Fruit fly (Drosophila melanogaster) whole organism, embryonic: Measurements from ENCODE around the gene CG18265.
A peak's percentile ranks its signal among the peaks of the same experiment; 100 is the strongest.

Experiments used
- Antp ChIP-seq: fragments of 200-800 bp; sonication (Bioruptor generic); optimal IDR thresholded peaks from 3 replicates; lab custom pipeline; 2016; ENCODE audit warnings: missing biosample characterization, missing genetic modification characterization
- CG10147 ChIP-seq: fragments of 200-800 bp; sonication (Bioruptor generic); optimal IDR thresholded peaks from 2 replicates; lab custom pipeline; 2019; ENCODE audit warnings: missing biosample characterization, mild to moderate bottlenecking, missing genetic modification characterization, moderate library complexity
- CG10321 ChIP-seq: fragments of 200-800 bp; sonication (Bioruptor generic); IDR thresholded peaks from 2 replicates; pipeline ENCODE4 v1.3.6; 2022; ENCODE audit warnings: missing biosample characterization, missing genetic modification characterization
- CG11085 ChIP-seq: fragments of 200-800 bp; sonication (Bioruptor generic); IDR thresholded peaks from 2 replicates; pipeline ENCODE4 v1.3.6; 2022; ENCODE audit warnings: missing biosample characterization, missing genetic modification characterization
- CG11456 ChIP-seq: fragments of 200-800 bp; sonication (Bioruptor generic); IDR thresholded peaks from 3 replicates; pipeline ENCODE4 v1.3.6; 2022; ENCODE audit warnings: missing biosample characterization, missing genetic modification characterization
- CG12236 ChIP-seq: fragments of 200-800 bp; sonication (Bioruptor generic); optimal IDR thresholded peaks from 2 replicates; lab custom pipeline; 2016; ENCODE audit warnings: missing biosample characterization, missing genetic modification characterization
- CG12299 ChIP-seq: fragments of 200-800 bp; sonication (Bioruptor generic); optimal IDR thresholded peaks from 2 replicates; lab custom pipeline; 2018; ENCODE audit warnings: missing biosample characterization, mild to moderate bottlenecking, missing genetic modification characterization
- CG1529 ChIP-seq: fragments of 200-800 bp; sonication (Bioruptor generic); optimal IDR thresholded peaks from 3 replicates; lab custom pipeline; 2018; ENCODE audit warnings: missing biosample characterization, missing genetic modification characterization
- CG1602 ChIP-seq: fragments of 200-800 bp; sonication (Bioruptor generic); optimal IDR thresholded peaks from 3 replicates; lab custom pipeline; 2016; ENCODE audit warnings: missing biosample characterization, missing genetic modification characterization
- CG1647 ChIP-seq: fragments of 200-800 bp; sonication (Bioruptor generic); optimal IDR thresholded peaks from 3 replicates; lab custom pipeline; 2016; ENCODE audit warnings: missing biosample characterization, missing genetic modification characterization
- CG17385 ChIP-seq: fragments of 200-800 bp; sonication (Bioruptor generic); optimal IDR thresholded peaks from 3 replicates; lab custom pipeline; 2018; ENCODE audit warnings: missing biosample characterization, mild to moderate bottlenecking, missing genetic modification characterization
- CG2199 ChIP-seq: fragments of 200-800 bp; sonication (Bioruptor generic); IDR thresholded peaks from 3 replicates; pipeline ENCODE4 v1.3.6; 2022; ENCODE audit warnings: missing biosample characterization, missing genetic modification characterization
- CG31365 ChIP-seq: fragments of 200-800 bp; sonication (Bioruptor generic); optimal IDR thresholded peaks from 2 replicates; lab custom pipeline; 2018; ENCODE audit warnings: missing biosample characterization, mild to moderate bottlenecking, missing genetic modification characterization
- CG32772 ChIP-seq: fragments of 200-800 bp; sonication (Bioruptor generic); IDR thresholded peaks from 2 replicates; pipeline ENCODE4 v1.3.6; 2022; ENCODE audit warnings: missing biosample characterization, missing genetic modification characterization
- CG6683 ChIP-seq: fragments of 200-800 bp; sonication (Bioruptor generic); optimal IDR thresholded peaks from 2 replicates; lab custom pipeline; 2017; ENCODE audit warnings: missing biosample characterization, mild to moderate bottlenecking, missing genetic modification characterization, missing genetic modification reagents
- CG7928 ChIP-seq: fragments of 200-800 bp; sonication (Bioruptor generic); optimal IDR thresholded peaks from 2 replicates; lab custom pipeline; 2017; ENCODE audit warnings: missing biosample characterization, mild to moderate bottlenecking, missing genetic modification characterization
- CG8944 ChIP-seq: fragments of 200-800 bp; sonication (Bioruptor generic); optimal IDR thresholded peaks from 3 replicates; lab custom pipeline; 2016; ENCODE audit warnings: missing biosample characterization, missing genetic modification characterization
- CG9215 ChIP-seq: fragments of 200-800 bp; sonication (Bioruptor generic); IDR thresholded peaks from 2 replicates; pipeline ENCODE4 v1.3.6; 2022; ENCODE audit warnings: missing biosample characterization, missing genetic modification characterization
- CG9797 ChIP-seq: fragments of 200-800 bp; sonication (Bioruptor generic); optimal IDR thresholded peaks from 3 replicates; lab custom pipeline; 2018; ENCODE audit warnings: missing biosample characterization, mild to moderate bottlenecking, missing genetic modification characterization
- Dip2 ChIP-seq: fragments of 200-800 bp; sonication (Bioruptor generic); IDR thresholded peaks from 2 replicates; pipeline ENCODE4 v1.3.6; 2022; ENCODE audit warnings: missing biosample characterization, missing genetic modification characterization
- Dll ChIP-seq: fragments of 200-800 bp; sonication (Bioruptor generic); IDR thresholded peaks from 4 replicates; pipeline ENCODE4 v1.3.6; 2022; ENCODE audit warnings: missing biosample characterization, missing genetic modification characterization; ENCODE audit not compliant: partially characterized antibody
- HLHmδ ChIP-seq: fragments of 200-800 bp; sonication (Bioruptor generic); optimal IDR thresholded peaks from 2 replicates; lab custom pipeline; 2018; ENCODE audit warnings: missing biosample characterization, mild to moderate bottlenecking, missing genetic modification characterization, moderate library complexity
- Lim3 ChIP-seq: fragments of 200-800 bp; sonication (Bioruptor generic); IDR thresholded peaks from 2 replicates; pipeline ENCODE4 v1.3.6; 2022; ENCODE audit warnings: missing biosample characterization, missing genetic modification characterization
- Mes4 ChIP-seq: fragments of 200-800 bp; sonication (Bioruptor generic); optimal IDR thresholded peaks from 2 replicates; lab custom pipeline; 2016; ENCODE audit warnings: missing biosample characterization, missing genetic modification characterization
- Nf-YA ChIP-seq: fragments of 200-800 bp; sonication (Bioruptor generic); IDR thresholded peaks from 2 replicates; pipeline ENCODE4 v1.3.6; 2022; ENCODE audit warnings: missing biosample characterization, missing genetic modification characterization
- Nf-YB ChIP-seq: fragments of 200-800 bp; sonication (Bioruptor generic); optimal IDR thresholded peaks from 3 replicates; lab custom pipeline; 2019; ENCODE audit warnings: missing biosample characterization, mild to moderate bottlenecking, missing genetic modification characterization, moderate library complexity
- Nf-YC ChIP-seq: fragments of 200-800 bp; optimal IDR thresholded peaks from 3 replicates; lab custom pipeline; 2019; ENCODE audit warnings: missing biosample characterization, mild to moderate bottlenecking, missing genetic modification characterization, moderate library complexity
- Oli ChIP-seq: fragments of 200-800 bp; sonication (Bioruptor generic); optimal IDR thresholded peaks from 2 replicates; lab custom pipeline; 2018; ENCODE audit warnings: missing biosample characterization, mild to moderate bottlenecking, missing genetic modification characterization, moderate library complexity
- Ptx1 ChIP-seq: fragments of 200-800 bp; sonication (Bioruptor generic); IDR thresholded peaks from 2 replicates; pipeline ENCODE4 v1.3.6; 2022; ENCODE audit warnings: missing biosample characterization, missing genetic modification characterization
- Ssrp ChIP-seq: fragments of 200-800 bp; sonication (Bioruptor generic); optimal IDR thresholded peaks from 2 replicates; lab custom pipeline; 2018; ENCODE audit warnings: missing biosample characterization, mild to moderate bottlenecking, missing genetic modification characterization, moderate library complexity
- Tbp ChIP-seq: fragments of >200 bp; optimal IDR thresholded peaks from 2 replicates; lab custom pipeline; 2018; ENCODE audit warnings: missing biosample characterization, missing genetic modification characterization
- ara ChIP-seq: fragments of 200-800 bp; sonication (Bioruptor generic); IDR thresholded peaks from 2 replicates; pipeline ENCODE4 v1.3.6; 2022; ENCODE audit warnings: missing biosample characterization, missing genetic modification characterization
- br ChIP-seq: fragments of >200 bp; optimal IDR thresholded peaks from 2 replicates; lab custom pipeline; 2017
- crp ChIP-seq, 2 experiments: fragments of 200-800 bp; sonication (Bioruptor generic); optimal IDR thresholded peaks; 2 replicates in 1 of 2; 3 replicates in 1 of 2; lab custom pipeline; 2017; ENCODE audit warnings: missing biosample characterization in 2 of 2, missing genetic modification characterization in 2 of 2, mild to moderate bottlenecking in 1 of 2, moderate library complexity in 1 of 2
- disco-r ChIP-seq: fragments of 200-800 bp; sonication (Bioruptor generic); optimal IDR thresholded peaks from 2 replicates; lab custom pipeline; 2016; ENCODE audit warnings: missing biosample characterization, missing genetic modification characterization
- dm ChIP-seq: fragments of 200-800 bp; sonication (Bioruptor generic); optimal IDR thresholded peaks from 3 replicates; lab custom pipeline; 2016; ENCODE audit warnings: missing biosample characterization, missing genetic modification characterization
- ewg ChIP-seq: fragments of 200-800 bp; sonication (Bioruptor generic); optimal IDR thresholded peaks from 3 replicates; lab custom pipeline; 2017; ENCODE audit warnings: mild to moderate bottlenecking, missing biosample characterization, missing genetic modification reagents, missing genetic modification characterization
- eyg ChIP-seq: fragments of 200-800 bp; sonication (Bioruptor generic); optimal IDR thresholded peaks from 3 replicates; lab custom pipeline; 2016; ENCODE audit warnings: missing biosample characterization, missing genetic modification characterization
- gce ChIP-seq: fragments of 200-800 bp; sonication (Bioruptor generic); IDR thresholded peaks from 3 replicates; pipeline ENCODE4 v1.3.6; 2022; ENCODE audit warnings: missing biosample characterization, missing genetic modification characterization
- gfzf ChIP-seq: fragments of 200-800 bp; sonication (Bioruptor generic); optimal IDR thresholded peaks from 2 replicates; lab custom pipeline; 2016; ENCODE audit warnings: missing biosample characterization, mild to moderate bottlenecking, missing genetic modification characterization, moderate library complexity
- insv ChIP-seq, 2 experiments: fragments of 200-800 bp; sonication (Bioruptor generic); optimal IDR thresholded peaks; 3 replicates each; lab custom pipeline; 2016 to 2018; ENCODE audit warnings: missing biosample characterization in 2 of 2, missing genetic modification characterization in 2 of 2
- jumu ChIP-seq: fragments of 200-800 bp; sonication (Bioruptor generic); optimal IDR thresholded peaks from 3 replicates; lab custom pipeline; 2016; ENCODE audit warnings: missing biosample characterization, missing genetic modification characterization
- nom ChIP-seq: fragments of 200-800 bp; sonication (Bioruptor generic); optimal IDR thresholded peaks from 2 replicates; lab custom pipeline; 2017; ENCODE audit warnings: missing biosample characterization, missing genetic modification characterization, mild to moderate bottlenecking, moderate library complexity, missing genetic modification reagents
- p53 ChIP-seq: fragments of 200-800 bp; sonication (Bioruptor generic); optimal IDR thresholded peaks from 2 replicates; lab custom pipeline; 2016; ENCODE audit warnings: missing biosample characterization, missing genetic modification characterization
- pan ChIP-seq, 4 experiments: fragments of >200 bp in 3 of 4; fragments of 200-800 bp in 1 of 4; sonication (Bioruptor generic) in 1 of 4; optimal IDR thresholded peaks in 3 of 4; IDR thresholded peaks in 1 of 4; 2 replicates each; pipeline versions ENCODE4 v1.3.6 to Lab custom; 2017 to 2022; ENCODE audit warnings: missing biosample characterization in 2 of 4, missing genetic modification characterization in 2 of 4, mixed read lengths in 1 of 4
- tll ChIP-seq, 2 experiments: fragments of 200-800 bp in 1 of 2; fragments of >200 bp in 1 of 2; sonication (Bioruptor generic) in 1 of 2; optimal IDR thresholded peaks; 2 replicates each; lab custom pipeline; 2017 to 2019; ENCODE audit warnings: missing biosample characterization in 2 of 2, missing genetic modification characterization in 2 of 2, mild to moderate bottlenecking in 1 of 2, moderate library complexity in 1 of 2
- tup ChIP-seq: fragments of 200-800 bp; sonication (Bioruptor generic); optimal IDR thresholded peaks from 2 replicates; lab custom pipeline; 2016; ENCODE audit warnings: missing biosample characterization, mild to moderate bottlenecking, missing genetic modification characterization, moderate library complexity
- wek ChIP-seq: fragments of 200-800 bp; sonication (Bioruptor generic); optimal IDR thresholded peaks from 3 replicates; lab custom pipeline; 2018; ENCODE audit warnings: missing biosample characterization, mild to moderate bottlenecking, missing genetic modification characterization, moderate library complexity

Gene CG18265

DNA sequence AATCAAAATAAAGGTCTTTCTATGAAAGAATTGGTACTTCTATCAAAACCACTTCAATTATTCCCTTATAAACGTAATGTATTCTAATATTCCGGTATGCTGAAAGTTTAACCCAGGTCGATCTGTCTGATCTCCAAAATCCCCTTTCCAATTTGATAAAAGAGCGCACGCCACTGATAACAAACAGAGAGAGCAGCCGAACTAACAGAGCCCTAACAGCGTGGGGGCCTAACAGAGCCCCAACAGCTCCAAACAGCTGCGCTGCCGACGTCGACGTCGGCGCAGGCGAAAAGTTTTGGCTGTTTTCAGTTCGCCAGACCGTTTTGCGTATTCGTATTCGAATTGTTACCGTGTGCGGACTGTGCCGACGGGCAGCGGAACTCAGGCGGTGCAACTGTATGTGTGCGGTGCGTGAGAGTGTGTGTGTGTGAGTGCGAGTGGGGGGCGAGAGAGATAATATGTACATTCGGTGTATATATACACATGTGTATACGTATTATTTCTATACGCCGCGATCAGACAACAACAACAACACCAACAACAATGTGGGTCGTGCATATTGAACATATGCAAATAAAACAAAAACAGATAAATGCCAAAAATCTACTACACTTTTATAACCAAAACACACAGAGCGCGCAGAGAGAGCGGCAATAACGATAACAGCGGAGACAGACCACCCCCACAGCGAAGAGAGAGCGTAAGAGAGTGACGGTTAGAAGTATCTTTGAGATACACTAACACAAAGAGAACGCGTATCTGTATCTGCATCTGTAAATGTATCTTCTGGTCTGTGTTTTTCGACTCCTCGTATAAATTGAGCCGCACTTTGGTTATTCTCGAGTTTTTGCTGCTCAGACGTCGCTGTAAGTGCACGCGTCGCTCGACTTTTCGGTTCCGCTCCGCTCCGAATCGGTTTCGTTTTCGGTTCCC is 47.9 kb downstream of the CG18265 start, which contains the start of gene Oatp74D (continued):
- TF ChIP-seq CG7928 (no peak), disco-r (GFP tag; lab: Kevin White, UChicago) (no peak), CG12299 (tag; lab: Kevin White, UChicago) (peak; percentile 72), Ptx1 (GFP tag; lab: Robert Waterston, UW) (no peak), CG11085 (no peak), Dip2 (GFP tag; lab: Robert Waterston, UW) (no peak), CG31365 (tag; lab: Kevin White, UChicago) (peak; percentile 58), pan (optimal IDR thresholded peaks at IDR 0.05; lab: Kevin White, UChicago) (no peak), pan (GFP tag; optimal IDR thresholded peaks at IDR 0.05 in 1 of 2, IDR thresholded peaks at IDR 0.05 in 1 of 2) (peak in 1 of 2 experiments; percentile 61), CG9215 (GFP tag; lab: Robert Waterston, UW) (no peak), ara (no peak; the same call in 1 of the 2 replicates), gce (GFP tag; lab: Robert Waterston, UW) (0 out of 3 replicates have a peak, but pooled peaks have one; percentile 44), tup (GFP tag; lab: Kevin White, UChicago) (no peak), CG11456 (GFP tag; lab: Robert Waterston, UW) (no peak), dm (GFP tag; lab: Kevin White, UChicago) (peak; percentile 1), ewg (GFP tag; lab: Kevin White, UChicago) (peak; percentile 32), CG6683 (GFP tag; lab: Kevin White, UChicago) (peak; percentile 53), p53 (GFP tag; lab: Kevin White, UChicago) (no peak), CG1529 (GFP tag; lab: Kevin White, UChicago) (peak; percentile 55), insv (GFP tag; optimal IDR thresholded peaks at IDR 0.05; lab: Kevin White, UChicago) (peak in 1 of 2 experiments; percentile 61), Ssrp (tag; lab: Kevin White, UChicago) (no peak), CG12236 (no peak), jumu (peak; percentile 44), Tbp (GFP tag; lab: Kevin White, UChicago) (no peak), CG32772 (no peak), Lim3 (GFP tag; lab: Robert Waterston, UW) (no peak), br (lab: Kevin White, UChicago) (no peak), Dll (no peak), CG8944 (GFP tag; lab: Kevin White, UChicago) (peak; percentile 0), Nf-YA (GFP tag; lab: Robert Waterston, UW) (no peak), CG10321 (GFP tag; lab: Robert Waterston, UW) (no peak), gfzf (GFP tag; lab: Kevin White, UChicago) (no peak), eyg (no peak), Oli (tag; lab: Kevin White, UChicago) (peak; percentile 12), CG1602 (GFP tag; lab: Kevin White, UChicago) (no peak), Antp (GFP tag; lab: Kevin White, UChicago) (peak; percentile 28), tll (GFP tag; optimal IDR thresholded peaks at IDR 0.05; lab: Kevin White, UChicago) (no peak), nom (GFP tag; lab: Kevin White, UChicago) (peak; percentile 20), CG10147 (peak; percentile 14), Nf-YC (tag; lab: Kevin White, UChicago) (peak; percentile 68), CG2199 (peak; percentile 90), HLHmδ (GFP tag; lab: Kevin White, UChicago) (peak; percentile 66), wek (GFP tag; lab: Kevin White, UChicago) (peak; percentile 76), Mes4 (GFP tag; lab: Kevin White, UChicago) (peak; percentile 46), CG1647 (GFP tag; lab: Kevin White, UChicago) (peak; percentile 13), CG17385 (GFP tag; lab: Kevin White, UChicago) (no peak), Nf-YB (GFP tag; lab: Kevin White, UChicago) (peak; percentile 0), crp (GFP tag; optimal IDR thresholded peaks at IDR 0.05; lab: Kevin White, UChicago) (peak in 1 of 2 experiments; percentile 32), CG9797 (GFP tag; lab: Kevin White, UChicago) (peak; percentile 16)
